Fruit fly (Drosophila melanogaster): ENCODE data around the gene CG32750.

DNA sequence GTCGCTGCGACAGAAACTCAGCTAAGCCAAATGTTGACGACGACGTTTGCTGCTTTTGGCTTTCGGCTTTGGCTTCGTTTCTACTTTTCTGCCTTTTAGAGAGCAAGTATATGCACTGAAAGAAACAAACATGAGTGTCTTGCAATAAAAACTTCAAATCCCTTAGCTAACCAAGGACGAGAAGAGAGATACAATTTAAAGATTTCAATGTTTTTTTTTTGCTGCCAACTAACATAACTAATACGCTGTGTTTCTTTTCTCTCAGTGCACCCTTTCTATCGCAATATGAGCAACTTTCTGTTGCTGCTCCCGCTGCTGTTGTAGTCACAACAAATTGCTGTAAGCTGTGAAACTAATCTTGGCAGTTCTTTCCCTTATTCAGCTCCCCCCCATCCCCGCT is 16.8 kb downstream of the CG32750 start:
- TF ChIP-seq ttk (optimal IDR thresholded peaks at IDR 0.05) = no peak
- TF ChIP-seq h (optimal IDR thresholded peaks at IDR 0.05) = no peak
- no peak for TF ChIP-seq psq (optimal IDR thresholded peaks at IDR 0.05)
- no peak for TF ChIP-seq Sin3A (optimal IDR thresholded peaks at IDR 0.05)
- TF ChIP-seq insv (optimal IDR thresholded peaks at IDR 0.05) = no peak
- no peak for TF ChIP-seq Myc (optimal IDR thresholded peaks at IDR 0.05)

Measured in Kc167 (cell line).